Fruit fly (Drosophila melanogaster) whole organism, embryonic: ENCODE data around the gene CG5446.
A peak's percentile ranks its signal among the peaks of the same experiment; 100 is the strongest.

Experiments used
- Ada2b ChIP-seq: fragments of 200-800 bp; sonication (Bioruptor generic); IDR thresholded peaks from 2 replicates; pipeline ENCODE4 v1.3.6; 2022; ENCODE audit warnings: missing biosample characterization, missing genetic modification characterization
- Antp ChIP-seq: fragments of 200-800 bp; sonication (Bioruptor generic); optimal IDR thresholded peaks from 3 replicates; lab custom pipeline; 2016; ENCODE audit warnings: missing biosample characterization, missing genetic modification characterization
- CG10209 ChIP-seq: fragments of 200-800 bp; sonication (Bioruptor generic); optimal IDR thresholded peaks from 3 replicates; lab custom pipeline; 2017; ENCODE audit warnings: missing biosample characterization, mild to moderate bottlenecking, missing genetic modification characterization, missing genetic modification reagents
- CG10565 ChIP-seq: fragments of 200-800 bp; sonication (Bioruptor generic); optimal IDR thresholded peaks from 3 replicates; lab custom pipeline; 2016; ENCODE audit warnings: missing biosample characterization, mild to moderate bottlenecking, missing genetic modification characterization
- CG1233 ChIP-seq: fragments of 200-800 bp; sonication (Bioruptor generic); optimal IDR thresholded peaks from 4 replicates; lab custom pipeline; 2018; ENCODE audit warnings: missing biosample characterization, mild to moderate bottlenecking, missing genetic modification characterization
- CG12942 ChIP-seq: fragments of 200-800 bp; sonication (Bioruptor generic); optimal IDR thresholded peaks from 3 replicates; lab custom pipeline; 2016; ENCODE audit warnings: missing biosample characterization, missing genetic modification characterization
- CG1602 ChIP-seq: fragments of 200-800 bp; sonication (Bioruptor generic); optimal IDR thresholded peaks from 3 replicates; lab custom pipeline; 2016; ENCODE audit warnings: missing biosample characterization, missing genetic modification characterization
- CG16813 ChIP-seq: fragments of 200-800 bp; sonication (Bioruptor generic); IDR thresholded peaks from 3 replicates; pipeline ENCODE4 v1.3.6; 2022; ENCODE audit warnings: missing biosample characterization, missing genetic modification characterization; ENCODE audit not compliant: partially characterized antibody
- CG17385 ChIP-seq: fragments of 200-800 bp; sonication (Bioruptor generic); optimal IDR thresholded peaks from 3 replicates; lab custom pipeline; 2018; ENCODE audit warnings: missing biosample characterization, mild to moderate bottlenecking, missing genetic modification characterization
- CG17568 ChIP-seq: fragments of 200-800 bp; sonication (Bioruptor generic); optimal IDR thresholded peaks from 2 replicates; lab custom pipeline; 2018; ENCODE audit warnings: missing biosample characterization, mild to moderate bottlenecking, missing genetic modification characterization, moderate library complexity
- CG2120 ChIP-seq: fragments of 200-800 bp; sonication (Bioruptor generic); optimal IDR thresholded peaks from 3 replicates; lab custom pipeline; 2016; ENCODE audit warnings: missing biosample characterization, missing genetic modification characterization
- CG32532 ChIP-seq: fragments of 200-800 bp; sonication (Bioruptor generic); IDR thresholded peaks from 2 replicates; pipeline ENCODE4 v1.3.6; 2022; ENCODE audit warnings: missing biosample characterization, missing genetic modification characterization
- CG32767 ChIP-seq: fragments of 200-800 bp; sonication (Bioruptor generic); IDR thresholded peaks from 2 replicates; pipeline ENCODE4 v1.3.6; 2022; ENCODE audit warnings: missing biosample characterization, missing genetic modification characterization
- CG32772 ChIP-seq: fragments of 200-800 bp; sonication (Bioruptor generic); IDR thresholded peaks from 2 replicates; pipeline ENCODE4 v1.3.6; 2022; ENCODE audit warnings: missing biosample characterization, missing genetic modification characterization
- CG34422 ChIP-seq: fragments of 200-800 bp; sonication (Bioruptor generic); IDR thresholded peaks from 3 replicates; pipeline ENCODE4 v1.3.6; 2022; ENCODE audit warnings: missing biosample characterization, missing genetic modification characterization
- CG3847 ChIP-seq: fragments of 200-800 bp; sonication (Bioruptor generic); IDR thresholded peaks from 2 replicates; pipeline ENCODE4 v1.3.6; 2022; ENCODE audit warnings: missing biosample characterization, missing genetic modification characterization
- CG4404 ChIP-seq: fragments of 200-800 bp; sonication (Bioruptor generic); IDR thresholded peaks from 2 replicates; pipeline ENCODE4 v1.3.6; 2022; ENCODE audit warnings: missing biosample characterization, missing genetic modification characterization
- CG4854 ChIP-seq: fragments of 200-800 bp; sonication (Bioruptor generic); optimal IDR thresholded peaks from 2 replicates; lab custom pipeline; 2016; ENCODE audit warnings: missing biosample characterization, missing genetic modification characterization, inconsistent platforms
- CG6765 ChIP-seq: fragments of 200-800 bp; sonication (Bioruptor generic); optimal IDR thresholded peaks from 3 replicates; lab custom pipeline; 2017; ENCODE audit warnings: missing biosample characterization, mild to moderate bottlenecking, missing genetic modification characterization
- CG7372 ChIP-seq: fragments of 200-800 bp; sonication (Bioruptor generic); IDR thresholded peaks from 2 replicates; pipeline ENCODE4 v1.3.6; 2022; ENCODE audit warnings: missing biosample characterization, missing genetic modification characterization
- CG7556 ChIP-seq: fragments of 200-800 bp; sonication (Bioruptor generic); optimal IDR thresholded peaks from 2 replicates; lab custom pipeline; 2017; ENCODE audit warnings: missing biosample characterization, mild to moderate bottlenecking, missing genetic modification characterization
- CG7786 ChIP-seq: fragments of 200-800 bp; sonication (Bioruptor generic); optimal IDR thresholded peaks from 2 replicates; lab custom pipeline; 2016; ENCODE audit warnings: missing biosample characterization, missing genetic modification characterization
- CG8388 ChIP-seq: fragments of 200-800 bp; sonication (Bioruptor generic); optimal IDR thresholded peaks from 2 replicates; lab custom pipeline; 2019; ENCODE audit warnings: missing biosample characterization, mild to moderate bottlenecking, missing genetic modification characterization, moderate library complexity
- CG8924 ChIP-seq: fragments of 200-800 bp; optimal IDR thresholded peaks from 3 replicates; lab custom pipeline; 2019; ENCODE audit warnings: missing biosample characterization, mild to moderate bottlenecking, missing genetic modification characterization, moderate library complexity
- Drgx ChIP-seq: fragments of 200-800 bp; sonication (Bioruptor generic); IDR thresholded peaks from 2 replicates; pipeline ENCODE4 v1.3.6; 2022; ENCODE audit warnings: missing biosample characterization, missing genetic modification characterization
- Ets97D ChIP-seq: fragments of 200-800 bp; sonication (Bioruptor generic); optimal IDR thresholded peaks from 3 replicates; lab custom pipeline; 2016; ENCODE audit warnings: missing biosample characterization, missing genetic modification characterization
- Fer1 ChIP-seq: fragments of 200-800 bp; sonication (Bioruptor generic); optimal IDR thresholded peaks from 2 replicates; lab custom pipeline; 2017; ENCODE audit warnings: missing biosample characterization, mild to moderate bottlenecking, missing genetic modification characterization
- Fer3 ChIP-seq: fragments of 200-800 bp; sonication (Bioruptor generic); optimal IDR thresholded peaks from 2 replicates; lab custom pipeline; 2018; ENCODE audit warnings: missing biosample characterization, mild to moderate bottlenecking, missing genetic modification characterization, moderate library complexity
- Hr51 ChIP-seq, 2 experiments: fragments of 200-800 bp; sonication (Bioruptor generic); optimal IDR thresholded peaks; 2 replicates in 1 of 2; 3 replicates in 1 of 2; lab custom pipeline; 2016 to 2018; ENCODE audit warnings: missing biosample characterization in 2 of 2, missing genetic modification characterization in 2 of 2, mild to moderate bottlenecking in 1 of 2, moderate library complexity in 1 of 2
- Jarid2 ChIP-seq: fragments of 200-800 bp; sonication (Bioruptor generic); optimal IDR thresholded peaks from 3 replicates; lab custom pipeline; 2017; ENCODE audit warnings: mild to moderate bottlenecking, missing biosample characterization, missing genetic modification reagents, missing genetic modification characterization
- MTF-1 ChIP-seq: fragments of 200-800 bp; sonication (Bioruptor generic); optimal IDR thresholded peaks from 2 replicates; lab custom pipeline; 2018; ENCODE audit warnings: missing biosample characterization, mild to moderate bottlenecking, missing genetic modification characterization, borderline replicate concordance
- NC2α ChIP-seq: fragments of 200-800 bp; sonication (Bioruptor generic); optimal IDR thresholded peaks from 2 replicates; lab custom pipeline; 2016; ENCODE audit warnings: missing biosample characterization, missing genetic modification characterization
- Ptx1 ChIP-seq: fragments of 200-800 bp; sonication (Bioruptor generic); IDR thresholded peaks from 2 replicates; pipeline ENCODE4 v1.3.6; 2022; ENCODE audit warnings: missing biosample characterization, missing genetic modification characterization
- Scr ChIP-seq: fragments of 200-800 bp; sonication (Bioruptor generic); IDR thresholded peaks from 2 replicates; pipeline ENCODE4 v1.3.6; 2022; ENCODE audit warnings: missing biosample characterization, missing genetic modification characterization; ENCODE audit not compliant: partially characterized antibody
- ci ChIP-seq: fragments of 200-800 bp; sonication (Bioruptor generic); IDR thresholded peaks from 3 replicates; pipeline ENCODE4 v1.3.6; 2022; ENCODE audit warnings: missing biosample characterization, missing genetic modification characterization
- croc ChIP-seq: fragments of 200-800 bp; sonication (Bioruptor generic); conservative IDR thresholded peaks from 3 replicates; pipeline ENCODE4 v1.3.6; 2022; ENCODE audit warnings: missing biosample characterization, missing genetic modification characterization
- emc ChIP-seq: fragments of 200-800 bp; sonication (Bioruptor generic); optimal IDR thresholded peaks from 2 replicates; lab custom pipeline; 2016; ENCODE audit warnings: missing biosample characterization, missing genetic modification characterization
- gem ChIP-seq: fragments of 200-800 bp; sonication (Bioruptor generic); optimal IDR thresholded peaks from 2 replicates; lab custom pipeline; 2019; ENCODE audit warnings: missing biosample characterization, mild to moderate bottlenecking, missing genetic modification characterization, moderate library complexity
- grn ChIP-seq: fragments of 200-800 bp; sonication (Bioruptor generic); optimal IDR thresholded peaks from 3 replicates; lab custom pipeline; 2017; ENCODE audit warnings: missing biosample characterization, missing genetic modification characterization
- lilli ChIP-seq: fragments of 200-800 bp; sonication (Bioruptor generic); optimal IDR thresholded peaks from 3 replicates; lab custom pipeline; 2016; ENCODE audit warnings: missing biosample characterization, missing genetic modification characterization
- maf-S ChIP-seq: fragments of 200-800 bp; sonication (Bioruptor generic); optimal IDR thresholded peaks from 2 replicates; lab custom pipeline; 2016; ENCODE audit warnings: missing biosample characterization, missing genetic modification characterization
- mirr ChIP-seq: fragments of 200-800 bp; sonication (Bioruptor generic); optimal IDR thresholded peaks from 3 replicates; lab custom pipeline; 2018; ENCODE audit warnings: missing biosample characterization, mild to moderate bottlenecking, missing genetic modification characterization
- nau ChIP-seq: fragments of 200-800 bp; sonication (Bioruptor generic); optimal IDR thresholded peaks from 3 replicates; lab custom pipeline; 2017; ENCODE audit warnings: missing biosample characterization, mild to moderate bottlenecking, missing genetic modification characterization, missing genetic modification reagents
- odd ChIP-seq: fragments of 200-800 bp; sonication (Bioruptor generic); optimal IDR thresholded peaks from 2 replicates; lab custom pipeline; 2017; ENCODE audit warnings: missing biosample characterization, mild to moderate bottlenecking, missing genetic modification characterization
- pfk ChIP-seq: fragments of 200-800 bp; sonication (Bioruptor generic); optimal IDR thresholded peaks from 2 replicates; lab custom pipeline; 2018; ENCODE audit warnings: missing biosample characterization, mild to moderate bottlenecking, missing genetic modification characterization, moderate library complexity
- pita ChIP-seq: fragments of 200-800 bp; sonication (Bioruptor generic); optimal IDR thresholded peaks from 2 replicates; lab custom pipeline; 2017; ENCODE audit warnings: missing biosample characterization, mild to moderate bottlenecking, missing genetic modification characterization
- ro ChIP-seq: fragments of 200-800 bp; sonication (Bioruptor generic); IDR thresholded peaks from 2 replicates; pipeline ENCODE4 v1.3.6; 2022; ENCODE audit warnings: missing biosample characterization, missing genetic modification characterization
- slp2 ChIP-seq: fragments of 200-800 bp; sonication (Bioruptor generic); optimal IDR thresholded peaks from 2 replicates; lab custom pipeline; 2016; ENCODE audit warnings: missing biosample characterization, missing genetic modification characterization
- so ChIP-seq: fragments of 200-800 bp; sonication (Bioruptor generic); IDR thresholded peaks from 3 replicates; pipeline ENCODE4 v1.3.6; 2022; ENCODE audit warnings: missing biosample characterization, missing genetic modification characterization
- sob ChIP-seq: fragments of 200-800 bp; sonication (Bioruptor generic); IDR thresholded peaks from 2 replicates; pipeline ENCODE4 v1.3.6; 2022; ENCODE audit warnings: missing biosample characterization, missing genetic modification characterization
- yki ChIP-seq: fragments of >200 bp; optimal IDR thresholded peaks from 3 replicates; lab custom pipeline; 2018
- zfh1 ChIP-seq: fragments of 200-800 bp; sonication (Bioruptor generic); IDR thresholded peaks from 3 replicates; pipeline ENCODE4 v1.3.6; 2022; ENCODE audit warnings: missing biosample characterization, missing genetic modification characterization

Gene CG5446

dm6 chr2L:12467673-12468072 is 40.2 kb upstream of the CG5446 start (continued):
- TF ChIP-seq odd (GFP tag; lab: Kevin White, UChicago) = no peak
- no peak for TF ChIP-seq pfk
- no peak for TF ChIP-seq CG17568 (GFP tag; lab: Kevin White, UChicago)
- TF ChIP-seq CG7556 (GFP tag; lab: Kevin White, UChicago) = peak; percentile 30
- no peak for TF ChIP-seq CG4404 (GFP tag; lab: Robert Waterston, UW)
- TF ChIP-seq gem (tag; lab: Kevin White, UChicago) = peak; percentile 51
- TF ChIP-seq sob = peak; percentile 59; the same call in 1 of the 2 replicates
- no peak for TF ChIP-seq MTF-1 (GFP tag; lab: Kevin White, UChicago)
- TF ChIP-seq Fer3 (tag; lab: Kevin White, UChicago) = peak; percentile 66
- peak; percentile 48 for TF ChIP-seq Antp (GFP tag; lab: Kevin White, UChicago)
- peak; percentile 85 for TF ChIP-seq lilli
- peak; percentile 40 for TF ChIP-seq CG17385
- TF ChIP-seq CG7372 (GFP tag; lab: Robert Waterston, UW) = no peak
- no peak for TF ChIP-seq CG16813
- peak; percentile 11 to 12 for TF ChIP-seq Hr51 (GFP tag; optimal IDR thresholded peaks at IDR 0.05; lab: Kevin White, UChicago)
- no peak for TF ChIP-seq CG34422 (GFP tag; lab: Robert Waterston, UW)
- TF ChIP-seq Drgx (GFP tag; lab: Robert Waterston, UW) = no peak
- no peak for TF ChIP-seq yki (lab: Kevin White, UChicago)
- no peak for TF ChIP-seq ci (GFP tag; lab: Robert Waterston, UW)
- TF ChIP-seq CG32772 = no peak
- TF ChIP-seq CG10565 (GFP tag; lab: Kevin White, UChicago) = no peak
- TF ChIP-seq CG3847 (GFP tag; lab: Robert Waterston, UW) = peak; percentile 68
- no peak for TF ChIP-seq ro (GFP tag; lab: Robert Waterston, UW)
- no peak for TF ChIP-seq pita (GFP tag; lab: Kevin White, UChicago)
- no peak for TF ChIP-seq croc
- TF ChIP-seq maf-S (GFP tag; lab: Kevin White, UChicago) = peak; percentile 18
- peak; percentile 13 for TF ChIP-seq CG12942
- peak; percentile 55 for TF ChIP-seq CG7786
- TF ChIP-seq zfh1 = no peak
- no peak for TF ChIP-seq CG1233 (GFP tag; lab: Kevin White, UChicago)
- no peak for TF ChIP-seq NC2α (GFP tag; lab: Kevin White, UChicago)
- TF ChIP-seq CG10209 (GFP tag; lab: Kevin White, UChicago) = peak; percentile 17
- TF ChIP-seq CG6765 = no peak
- peak; percentile 38 for TF ChIP-seq CG4854 (GFP tag; lab: Kevin White, UChicago)
- no peak for TF ChIP-seq Jarid2 (GFP tag; lab: Kevin White, UChicago)
- no peak for TF ChIP-seq Ets97D (GFP tag; lab: Kevin White, UChicago)
- no peak for TF ChIP-seq CG32767 (GFP tag; lab: Robert Waterston, UW)
- no peak for TF ChIP-seq CG8388 (GFP tag; lab: Kevin White, UChicago)
- 0 out of 2 replicates have a peak, but pooled peaks have one; percentile 6 for TF ChIP-seq Ada2b (GFP tag; lab: Robert Waterston, UW)
- peak; percentile 12 for TF ChIP-seq nau (GFP tag; lab: Kevin White, UChicago)
- TF ChIP-seq emc (GFP tag; lab: Kevin White, UChicago) = peak; percentile 33
- TF ChIP-seq slp2 = no peak
- TF ChIP-seq CG1602 (GFP tag; lab: Kevin White, UChicago) = no peak
- TF ChIP-seq grn (GFP tag; lab: Kevin White, UChicago) = no peak
- peak; percentile 91 for TF ChIP-seq CG32532 (GFP tag; lab: Robert Waterston, UW)
- peak; percentile 17 for TF ChIP-seq CG8924 (tag; lab: Kevin White, UChicago)
- peak; percentile 53 for TF ChIP-seq Fer1 (GFP tag; lab: Kevin White, UChicago)
- peak; percentile 27 for TF ChIP-seq Ptx1 (GFP tag; lab: Robert Waterston, UW)
- peak; percentile 68 for TF ChIP-seq mirr (GFP tag; lab: Kevin White, UChicago)
- 0 out of 3 replicates have a peak, but pooled peaks have one; percentile 24 for TF ChIP-seq so
- no peak for TF ChIP-seq Scr
- peak; percentile 93 for TF ChIP-seq CG2120 (GFP tag; lab: Kevin White, UChicago)
